Fruit fly (Drosophila melanogaster): ENCODE data around the gene eRF1.

The eRF1 gene

DNA sequence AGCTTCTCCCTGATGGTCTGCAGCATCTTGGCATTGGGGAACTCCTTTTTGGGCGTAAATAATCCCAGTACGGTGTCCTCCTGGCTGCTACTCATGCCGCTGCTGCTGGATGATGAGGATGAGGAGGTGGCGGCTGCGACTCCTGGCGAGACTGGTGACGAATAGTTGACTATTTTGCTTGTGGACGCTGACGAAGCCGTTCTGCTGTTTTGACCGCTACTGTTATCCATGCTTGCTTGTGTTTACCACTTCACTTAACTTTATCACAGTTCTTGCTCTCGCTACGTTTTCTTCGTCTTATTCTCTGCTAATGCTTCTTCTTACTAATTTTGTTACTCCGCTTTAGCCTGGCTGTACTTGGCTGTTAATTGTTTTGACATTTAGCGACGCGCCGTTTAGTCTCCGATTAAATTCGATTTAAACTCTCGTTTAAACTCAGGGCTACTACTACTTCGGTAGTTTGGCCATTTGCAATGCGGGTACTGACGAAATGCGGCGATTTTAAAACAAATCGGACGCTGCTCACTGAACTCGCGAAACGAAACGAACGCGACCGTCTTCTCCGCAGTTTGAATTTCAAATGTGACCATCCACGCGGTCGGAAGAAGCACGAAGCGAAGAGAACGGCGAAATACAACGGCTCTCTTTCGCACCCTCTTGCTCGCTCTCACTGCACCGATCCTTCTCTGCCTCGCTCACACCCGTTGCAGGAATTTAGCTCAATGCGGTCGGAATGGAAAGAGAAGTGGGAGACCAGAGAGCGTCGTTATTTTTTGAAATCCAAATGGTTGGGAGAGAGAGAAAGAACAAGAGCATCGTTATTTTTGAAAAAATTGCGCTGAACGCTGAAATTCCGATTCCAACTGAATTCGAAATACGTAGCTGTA lies 53.1 kb downstream of the eRF1 start, which contains the start of gene trbl (continued):
- TF ChIP-seq Adf1 (GFP tag; IDR thresholded peaks at IDR 0.05) (no peak; the same call in 1 of the 2 replicates), CG11456 (GFP tag; IDR thresholded peaks at IDR 0.05) (no peak), CG18619 (GFP tag; optimal IDR thresholded peaks at IDR 0.05) (no peak), CG14441 (GFP tag; IDR thresholded peaks at IDR 0.05) (no peak), gem (tag; optimal IDR thresholded peaks at IDR 0.05) (no peak), CG9932 (GFP tag; IDR thresholded peaks at IDR 0.05) (no peak), CG10321 (GFP tag; IDR thresholded peaks at IDR 0.05) (no peak), CG15011 (GFP tag; optimal IDR thresholded peaks at IDR 0.05) (no peak), dmrt11E (tag; optimal IDR thresholded peaks at IDR 0.05) (no peak), Taf1 (GFP tag; IDR thresholded peaks at IDR 0.05) (no peak), CG7556 (GFP tag; optimal IDR thresholded peaks at IDR 0.05) (peak; percentile 8), CG33213 (GFP tag; optimal IDR thresholded peaks at IDR 0.05) (no peak), mam (GFP tag; optimal IDR thresholded peaks at IDR 0.05) (no peak), CG11695 (GFP tag; IDR thresholded peaks at IDR 0.05) (no peak), crp (GFP tag; optimal IDR thresholded peaks at IDR 0.05) (no peak), CG10274 (GFP tag; optimal IDR thresholded peaks at IDR 0.05) (no peak), gt (GFP tag; IDR thresholded peaks at IDR 0.05) (no peak), CG13894 (tag; optimal IDR thresholded peaks at IDR 0.05) (peak; percentile 79), insv (GFP tag; optimal IDR thresholded peaks at IDR 0.05) (peak in 1 of 2 experiments; percentile 72), trem (tag; optimal IDR thresholded peaks at IDR 0.05) (peak; percentile 59), CG18011 (GFP tag; optimal IDR thresholded peaks at IDR 0.05) (peak; percentile 20), CkIIα-i1 (GFP tag; IDR thresholded peaks at IDR 0.05) (no peak), CG1602 (GFP tag; optimal IDR thresholded peaks at IDR 0.05) (no peak), CG12236 (GFP tag; optimal IDR thresholded peaks at IDR 0.05) (no peak), Jarid2 (GFP tag; optimal IDR thresholded peaks at IDR 0.05) (peak; percentile 80), tgo (GFP tag; IDR thresholded peaks at IDR 0.05) (no peak; the same call in 2 of the 3 replicates), CG10366 (GFP tag; IDR thresholded peaks at IDR 0.05) (no peak), Elba2 (GFP tag; optimal IDR thresholded peaks at IDR 0.05) (no peak), CG10209 (GFP tag; optimal IDR thresholded peaks at IDR 0.05) (no peak), CG5180 (GFP tag; optimal IDR thresholded peaks at IDR 0.05) (no peak), hkb (optimal IDR thresholded peaks at IDR 0.05) (no peak), hkb (GFP tag; IDR thresholded peaks at IDR 0.05) (peak; percentile 77), CG11723 (GFP tag; optimal IDR thresholded peaks at IDR 0.05) (peak; percentile 25), amos (GFP tag; IDR thresholded peaks at IDR 0.05; ENCODE audit: partially characterized antibody) (peak; percentile 43), Doc2 (GFP tag; IDR thresholded peaks at IDR 0.05) (no peak), CG7271 (tag; optimal IDR thresholded peaks at IDR 0.05) (peak; percentile 54), cad (GFP tag; optimal IDR thresholded peaks at IDR 0.05) (no peak), schlank (tag; optimal IDR thresholded peaks at IDR 0.05) (no peak), CG9817 (tag; optimal IDR thresholded peaks at IDR 0.05) (no peak), nerfin-2 (GFP tag; IDR thresholded peaks at IDR 0.05; ENCODE audit: partially characterized antibody) (peak; percentile 75; the same call in 1 of the 2 replicates), ranshi (GFP tag; IDR thresholded peaks at IDR 0.05) (0 out of 2 replicates have a peak, but pooled peaks have one; percentile 7), Dip2 (GFP tag; IDR thresholded peaks at IDR 0.05) (no peak), Sin3A (optimal IDR thresholded peaks at IDR 0.05) (no peak), CG18262 (tag; optimal IDR thresholded peaks at IDR 0.05) (no peak), CG17385 (GFP tag; optimal IDR thresholded peaks at IDR 0.05) (peak; percentile 91), Vsx1 (GFP tag; optimal IDR thresholded peaks at IDR 0.05) (peak; percentile 22), CG3838 (GFP tag; optimal IDR thresholded peaks at IDR 0.05) (no peak), CG6791 (GFP tag; IDR thresholded peaks at IDR 0.05; ENCODE audit: partially characterized antibody) (peak; percentile 97), usp (GFP tag; optimal IDR thresholded peaks at IDR 0.05) (no peak)

Measured in whole organism, embryonic.